Worm (Caenorhabditis elegans): ENCODE data around the gene T24C2.3.

- no peak for TF ChIP-seq arid-1 (GFP tag; conservative IDR thresholded peaks at IDR 0.05)
- no peak for TF ChIP-seq unc-39 (tag; optimal IDR thresholded peaks at IDR 0.05)
- peak in 1 of 2 experiments; percentile 49 for TF ChIP-seq lsy-2 (tag; optimal IDR thresholded peaks at IDR 0.05)
- no peak for TF ChIP-seq mes-2 (tag; optimal IDR thresholded peaks at IDR 0.05; ENCODE audit: poor library complexity, severe bottlenecking)
- TF ChIP-seq Y5F2A.4 (GFP tag; optimal IDR thresholded peaks at IDR 0.05): no peak
- no peak for TF ChIP-seq nhr-76 (tag; optimal IDR thresholded peaks at IDR 0.05)
- no peak for TF ChIP-seq jun-1 (tag; optimal IDR thresholded peaks at IDR 0.05)
- TF ChIP-seq ama-1 (optimal IDR thresholded peaks at IDR 0.05): no peak
- TF ChIP-seq hlh-30 (tag; optimal IDR thresholded peaks at IDR 0.05; ENCODE audit: insufficient read depth): peak; percentile 92
- TF ChIP-seq Y105C5A.15 (GFP tag; IDR thresholded peaks at IDR 0.05): no peak
- no peak for TF ChIP-seq F37D6.2 (tag; optimal IDR thresholded peaks at IDR 0.05)
Observed at ce11 chrX:14502116-14502587, 41.2 kb upstream of the T24C2.3 start.

Data from whole organism, L4 larva.